Fruit fly (Drosophila melanogaster) whole organism, prepupa: ENCODE data around the gene CG9297.

Experiments
- Blimp-1 ChIP-seq: fragments of 200-800 bp; sonication (Bioruptor generic); optimal IDR thresholded peaks from 3 replicates; lab custom pipeline; 2017; ENCODE audit warnings: missing biosample characterization, missing genetic modification characterization, mild to moderate bottlenecking, moderate library complexity, missing genetic modification reagents
- CG10631 ChIP-seq: fragments of 200-800 bp; sonication (Bioruptor generic); optimal IDR thresholded peaks from 2 replicates; lab custom pipeline; 2016; ENCODE audit warnings: missing biosample characterization, missing genetic modification characterization
- CG11294 ChIP-seq: fragments of 200-800 bp; sonication (Bioruptor generic); IDR thresholded peaks from 2 replicates; pipeline ENCODE4 v1.3.6; 2022; ENCODE audit warnings: missing biosample characterization, missing genetic modification characterization
- CG11902 ChIP-seq: fragments of 200-800 bp; sonication (Bioruptor generic); optimal IDR thresholded peaks from 3 replicates; lab custom pipeline; 2016; ENCODE audit warnings: missing biosample characterization, missing genetic modification characterization
- CG15336 ChIP-seq: fragments of 200-800 bp; sonication (Bioruptor generic); IDR thresholded peaks from 2 replicates; pipeline ENCODE4 v1.3.6; 2022; ENCODE audit warnings: missing biosample characterization, missing genetic modification characterization
- CG1621 ChIP-seq: fragments of 200-800 bp; sonication (Bioruptor generic); optimal IDR thresholded peaks from 3 replicates; lab custom pipeline; 2018; ENCODE audit warnings: missing biosample characterization, mild to moderate bottlenecking, missing genetic modification characterization
- CG16779 ChIP-seq: fragments of 200-800 bp; sonication (Bioruptor generic); optimal IDR thresholded peaks from 3 replicates; lab custom pipeline; 2017; ENCODE audit warnings: missing biosample characterization, mild to moderate bottlenecking, missing genetic modification characterization
- CG3032 ChIP-seq: fragments of 200-800 bp; optimal IDR thresholded peaks from 2 replicates; lab custom pipeline; 2019; ENCODE audit warnings: missing biosample characterization, mild to moderate bottlenecking, missing genetic modification characterization, moderate library complexity
- CG31627 ChIP-seq: fragments of 200-800 bp; sonication (Bioruptor generic); optimal IDR thresholded peaks from 3 replicates; lab custom pipeline; 2016; ENCODE audit warnings: missing biosample characterization, missing genetic modification characterization
- CG32006 ChIP-seq: fragments of 200-800 bp; sonication (Bioruptor generic); optimal IDR thresholded peaks from 3 replicates; lab custom pipeline; 2017; ENCODE audit warnings: missing biosample characterization, mild to moderate bottlenecking, missing genetic modification characterization
- CG34406 ChIP-seq: fragments of 200-800 bp; sonication (Bioruptor generic); optimal IDR thresholded peaks from 3 replicates; lab custom pipeline; 2016; ENCODE audit warnings: missing biosample characterization, missing genetic modification characterization
- CG3919 ChIP-seq: fragments of 200-800 bp; sonication (Bioruptor generic); optimal IDR thresholded peaks from 3 replicates; lab custom pipeline; 2016; ENCODE audit warnings: missing biosample characterization, missing genetic modification characterization
- CG4318 ChIP-seq: fragments of 200-800 bp; sonication (Bioruptor generic); optimal IDR thresholded peaks from 3 replicates; lab custom pipeline; 2017; ENCODE audit warnings: missing biosample characterization, mild to moderate bottlenecking, missing genetic modification characterization
- CG6163 ChIP-seq: fragments of 200-800 bp; sonication (Bioruptor generic); IDR thresholded peaks from 3 replicates; pipeline ENCODE4 v1.3.6; 2022; ENCODE audit warnings: missing biosample characterization, missing genetic modification characterization
- CG6276 ChIP-seq: fragments of 200-800 bp; sonication (Bioruptor generic); optimal IDR thresholded peaks from 2 replicates; lab custom pipeline; 2017; ENCODE audit warnings: missing biosample characterization, mild to moderate bottlenecking, missing genetic modification characterization
- CG6792 ChIP-seq: fragments of 200-800 bp; sonication (Bioruptor generic); optimal IDR thresholded peaks from 3 replicates; lab custom pipeline; 2016; ENCODE audit warnings: missing biosample characterization, missing genetic modification characterization
- CG6808 ChIP-seq: fragments of 200-800 bp; sonication (Bioruptor generic); optimal IDR thresholded peaks from 3 replicates; lab custom pipeline; 2017; ENCODE audit warnings: missing biosample characterization, missing genetic modification characterization, mild to moderate bottlenecking, moderate library complexity, missing genetic modification reagents
- CG6854 ChIP-seq: fragments of 200-800 bp; sonication (Bioruptor generic); optimal IDR thresholded peaks from 2 replicates; lab custom pipeline; 2017; ENCODE audit warnings: missing biosample characterization, mild to moderate bottlenecking, missing genetic modification characterization
- CG7368 ChIP-seq: fragments of 200-800 bp; sonication (Bioruptor generic); optimal IDR thresholded peaks from 3 replicates; lab custom pipeline; 2016; ENCODE audit warnings: missing biosample characterization, missing genetic modification characterization
- CG8119 ChIP-seq: fragments of 200-800 bp; sonication (Bioruptor generic); IDR thresholded peaks from 3 replicates; pipeline ENCODE4 v1.3.6; 2022; ENCODE audit warnings: missing biosample characterization, missing genetic modification characterization
- CG8319 ChIP-seq: fragments of 200-800 bp; sonication (Bioruptor generic); optimal IDR thresholded peaks from 3 replicates; lab custom pipeline; 2016; ENCODE audit warnings: missing biosample characterization, missing genetic modification characterization
- CG8632 ChIP-seq: fragments of 200-800 bp; sonication (Bioruptor generic); optimal IDR thresholded peaks from 3 replicates; lab custom pipeline; 2016; ENCODE audit warnings: missing biosample characterization, missing genetic modification characterization
- CG9139 ChIP-seq: fragments of 200-800 bp; sonication (Bioruptor generic); optimal IDR thresholded peaks from 3 replicates; lab custom pipeline; 2017; ENCODE audit warnings: missing biosample characterization, mild to moderate bottlenecking, missing genetic modification characterization
- Eip75B ChIP-seq: fragments of 200-800 bp; sonication (Bioruptor generic); optimal IDR thresholded peaks from 3 replicates; lab custom pipeline; 2016; ENCODE audit warnings: missing biosample characterization, missing genetic modification characterization
- Eip78C ChIP-seq: fragments of 200-800 bp; sonication (Bioruptor generic); peaks from one replicate; lab custom pipeline; 2016; ENCODE audit warnings: missing biosample characterization, missing genetic modification characterization
- Eip93F ChIP-seq: fragments of 200-800 bp; sonication (Bioruptor generic); optimal IDR thresholded peaks from 2 replicates; lab custom pipeline; 2016; ENCODE audit warnings: missing biosample characterization, mild to moderate bottlenecking, missing genetic modification characterization
- Ets21C ChIP-seq: fragments of 200-800 bp; sonication (Bioruptor generic); optimal IDR thresholded peaks from 3 replicates; lab custom pipeline; 2016; ENCODE audit warnings: missing biosample characterization, missing genetic modification characterization
- Ets96B ChIP-seq: fragments of 200-800 bp; optimal IDR thresholded peaks from 2 replicates; lab custom pipeline; 2019; ENCODE audit warnings: missing biosample characterization, mild to moderate bottlenecking, missing genetic modification characterization, moderate library complexity
- Gug ChIP-seq: fragments of 200-800 bp; sonication (Bioruptor generic); IDR thresholded peaks from 2 replicates; pipeline ENCODE4 v1.3.6; 2022; ENCODE audit warnings: missing biosample characterization, missing genetic modification characterization
- Hr38 ChIP-seq: sonication (Bioruptor generic); optimal IDR thresholded peaks from 2 replicates; lab custom pipeline; 2016; ENCODE audit warnings: missing biosample characterization, missing genetic modification characterization
- Hr39 ChIP-seq: fragments of 200-800 bp; sonication (Bioruptor generic); optimal IDR thresholded peaks from 2 replicates; lab custom pipeline; 2016; ENCODE audit warnings: missing biosample characterization, missing genetic modification characterization
- Hr4 ChIP-seq: fragments of 200-800 bp; sonication (Bioruptor generic); optimal IDR thresholded peaks from 3 replicates; lab custom pipeline; 2016; ENCODE audit warnings: missing biosample characterization, missing genetic modification characterization
- Lpt ChIP-seq: fragments of 200-800 bp; sonication (Bioruptor generic); optimal IDR thresholded peaks from 3 replicates; lab custom pipeline; 2016; ENCODE audit warnings: missing biosample characterization, missing genetic modification characterization
- Met ChIP-seq: fragments of 200-800 bp; sonication (Bioruptor generic); optimal IDR thresholded peaks from 3 replicates; lab custom pipeline; 2016; ENCODE audit warnings: missing biosample characterization, missing genetic modification characterization
- OdsH ChIP-seq: fragments of 200-800 bp; sonication (Bioruptor generic); optimal IDR thresholded peaks from 3 replicates; lab custom pipeline; 2016; ENCODE audit warnings: missing biosample characterization, missing genetic modification characterization
- Smox ChIP-seq: fragments of 200-800 bp; sonication (Bioruptor generic); optimal IDR thresholded peaks from 3 replicates; lab custom pipeline; 2016; ENCODE audit warnings: missing biosample characterization, missing genetic modification characterization
- Sox102F ChIP-seq: fragments of 200-800 bp; sonication (Bioruptor generic); optimal IDR thresholded peaks from 2 replicates; lab custom pipeline; 2016; ENCODE audit warnings: missing biosample characterization, mild to moderate bottlenecking, missing genetic modification characterization
- Sox14 ChIP-seq: fragments of 200-800 bp; sonication (Bioruptor generic); optimal IDR thresholded peaks from 3 replicates; lab custom pipeline; 2016; ENCODE audit warnings: missing biosample characterization, missing genetic modification characterization
- Sox15 ChIP-seq: fragments of 200-800 bp; sonication (Bioruptor generic); optimal IDR thresholded peaks from 3 replicates; lab custom pipeline; 2016; ENCODE audit warnings: missing biosample characterization, missing genetic modification characterization
- achi ChIP-seq: fragments of 200-800 bp; sonication (Bioruptor generic); optimal IDR thresholded peaks from 3 replicates; lab custom pipeline; 2016; ENCODE audit warnings: missing biosample characterization, missing genetic modification characterization
- acj6 ChIP-seq: fragments of 200-800 bp; sonication (Bioruptor generic); optimal IDR thresholded peaks from 3 replicates; lab custom pipeline; 2016; ENCODE audit warnings: missing biosample characterization, missing genetic modification characterization
- cyc ChIP-seq: fragments of 200-800 bp; sonication (Bioruptor generic); optimal IDR thresholded peaks from 3 replicates; lab custom pipeline; 2016; ENCODE audit warnings: missing biosample characterization, missing genetic modification characterization
- dac ChIP-seq: fragments of 200-800 bp; sonication (Bioruptor generic); optimal IDR thresholded peaks from 2 replicates; lab custom pipeline; 2017; ENCODE audit warnings: missing biosample characterization, mild to moderate bottlenecking, missing genetic modification characterization
- dsx ChIP-seq: fragments of 200-800 bp; optimal IDR thresholded peaks from 3 replicates; lab custom pipeline; 2019; ENCODE audit warnings: missing biosample characterization, mild to moderate bottlenecking, missing genetic modification characterization, moderate library complexity; ENCODE audit not compliant: poor library complexity, severe bottlenecking
- eg ChIP-seq: fragments of 200-800 bp; sonication (Bioruptor generic); IDR thresholded peaks from 3 replicates; pipeline ENCODE4 v1.3.6; 2022; ENCODE audit warnings: missing biosample characterization, missing genetic modification characterization
- fd59A ChIP-seq: fragments of 200-800 bp; sonication (Bioruptor generic); optimal IDR thresholded peaks from 2 replicates; lab custom pipeline; 2017; ENCODE audit warnings: missing biosample characterization, mild to moderate bottlenecking, missing genetic modification characterization, missing genetic modification reagents
- fd85E ChIP-seq: fragments of 200-800 bp; sonication (Bioruptor generic); optimal IDR thresholded peaks from 3 replicates; lab custom pipeline; 2016; ENCODE audit warnings: missing biosample characterization, missing genetic modification characterization
- fkh ChIP-seq: fragments of 200-800 bp; sonication (Bioruptor generic); optimal IDR thresholded peaks from 3 replicates; lab custom pipeline; 2017; ENCODE audit warnings: missing biosample characterization, mild to moderate bottlenecking, missing genetic modification characterization, moderate library complexity
- net ChIP-seq: fragments of 200-800 bp; sonication (Bioruptor generic); optimal IDR thresholded peaks from 3 replicates; lab custom pipeline; 2016; ENCODE audit warnings: missing biosample characterization, missing genetic modification characterization
- pdm3 ChIP-seq: fragments of 200-800 bp; sonication (Bioruptor generic); optimal IDR thresholded peaks from 3 replicates; lab custom pipeline; 2016; ENCODE audit warnings: missing biosample characterization, missing genetic modification characterization
- salr ChIP-seq, 2 experiments: fragments of 200-800 bp; sonication (Bioruptor generic); optimal IDR thresholded peaks; 3 replicates each; lab custom pipeline; 2016 to 2018; ENCODE audit warnings: missing biosample characterization in 2 of 2, missing genetic modification characterization in 2 of 2, mild to moderate bottlenecking in 1 of 2
- ss ChIP-seq, 2 experiments: fragments of 200-800 bp; sonication (Bioruptor generic); optimal IDR thresholded peaks; 2 replicates in 1 of 2; 3 replicates in 1 of 2; lab custom pipeline; 2017 to 2018; ENCODE audit warnings: mild to moderate bottlenecking in 2 of 2, missing biosample characterization in 2 of 2, missing genetic modification characterization in 2 of 2, moderate library complexity in 1 of 2
- vri ChIP-seq: fragments of 200-800 bp; sonication (Bioruptor generic); optimal IDR thresholded peaks from 3 replicates; lab custom pipeline; 2016; ENCODE audit warnings: missing biosample characterization, mild to moderate bottlenecking, missing genetic modification characterization

Gene CG9297

dm6 chr3R:13796071-13796470 is 24.8 kb downstream of the CG9297 start:
- TF ChIP-seq CG3032 (tag; lab: Kevin White, UChicago) = no peak
- TF ChIP-seq Sox14 (GFP tag; lab: Kevin White, UChicago) = peak; percentile 71
- no peak for TF ChIP-seq CG1621 (tag; lab: Kevin White, UChicago)
- TF ChIP-seq acj6 (GFP tag; lab: Kevin White, UChicago) = peak; percentile 79
- TF ChIP-seq dac (GFP tag; lab: Kevin White, UChicago) = peak; percentile 59
- peak; percentile 61 for TF ChIP-seq CG31627 (GFP tag; lab: Kevin White, UChicago)
- TF ChIP-seq CG11902 (GFP tag; lab: Kevin White, UChicago) = peak; percentile 35
- peak; percentile 65 for TF ChIP-seq Blimp-1 (GFP tag; lab: Kevin White, UChicago)
- TF ChIP-seq CG11294 (GFP tag; lab: Robert Waterston, UW) = no peak
- no peak for TF ChIP-seq fkh (GFP tag; lab: Kevin White, UChicago)
- TF ChIP-seq CG8119 (GFP tag; lab: Robert Waterston, UW) = peak; percentile 75
- TF ChIP-seq CG9139 (GFP tag; lab: Kevin White, UChicago) = no peak
- peak; percentile 11 for TF ChIP-seq vri
- peak; percentile 81 for TF ChIP-seq achi (GFP tag; lab: Kevin White, UChicago)
- peak; percentile 80 for TF ChIP-seq CG3919 (GFP tag; lab: Kevin White, UChicago)
- TF ChIP-seq OdsH = peak; percentile 81
- peak; percentile 74 for TF ChIP-seq CG6276 (GFP tag; lab: Kevin White, UChicago)
- TF ChIP-seq CG10631 (GFP tag; lab: Kevin White, UChicago) = peak; percentile 60
- peak; percentile 47 for TF ChIP-seq CG8319 (GFP tag; lab: Kevin White, UChicago)
- peak; percentile 48 for TF ChIP-seq Gug
- peak; percentile 81 for TF ChIP-seq CG6792 (GFP tag; lab: Kevin White, UChicago)
- no peak for TF ChIP-seq fd59A (GFP tag; lab: Kevin White, UChicago)
- TF ChIP-seq CG7368 (GFP tag; lab: Kevin White, UChicago) = peak; percentile 42
- peak in 1 of 2 experiments; percentile 84 for TF ChIP-seq salr (GFP tag; optimal IDR thresholded peaks at IDR 0.05; lab: Kevin White, UChicago)
- peak; percentile 80 for TF ChIP-seq CG4318
- TF ChIP-seq Hr38 (GFP tag; lab: Kevin White, UChicago) = no peak
- TF ChIP-seq Eip93F (GFP tag; lab: Kevin White, UChicago) = peak; percentile 59
- no peak for TF ChIP-seq dsx
- peak; percentile 67 for TF ChIP-seq eg (GFP tag; lab: Robert Waterston, UW)
- TF ChIP-seq CG6854 (GFP tag; lab: Kevin White, UChicago) = peak; percentile 54
- peak; percentile 45 for TF ChIP-seq net (GFP tag; lab: Kevin White, UChicago)
- TF ChIP-seq ss (GFP tag; optimal IDR thresholded peaks at IDR 0.05; lab: Kevin White, UChicago) = no peak
- peak; percentile 60 for TF ChIP-seq Hr39
- TF ChIP-seq Smox (GFP tag; lab: Kevin White, UChicago) = peak; percentile 83
- TF ChIP-seq CG8632 (GFP tag; lab: Kevin White, UChicago) = peak; percentile 69
- TF ChIP-seq Ets96B (tag; lab: Kevin White, UChicago) = no peak
- TF ChIP-seq fd85E = peak; percentile 30
- TF ChIP-seq Eip75B (GFP tag; lab: Kevin White, UChicago) = peak; percentile 67
- peak; percentile 57 for TF ChIP-seq Ets21C (GFP tag; lab: Kevin White, UChicago)
- TF ChIP-seq CG16779 (tag; lab: Kevin White, UChicago) = peak; percentile 20
- TF ChIP-seq CG15336 (GFP tag; lab: Robert Waterston, UW) = peak; percentile 78
- peak; percentile 37 for TF ChIP-seq Sox15 (GFP tag; lab: Kevin White, UChicago)
- peak; percentile 88 for TF ChIP-seq Met (GFP tag; lab: Kevin White, UChicago)
- peak; percentile 80 for TF ChIP-seq cyc (GFP tag; lab: Kevin White, UChicago)
- TF ChIP-seq pdm3 = peak; percentile 65
- peak; percentile 57 for TF ChIP-seq Lpt (GFP tag; lab: Kevin White, UChicago)
- no peak for TF ChIP-seq CG6808 (GFP tag; lab: Kevin White, UChicago)
- peak; percentile 92 for TF ChIP-seq Eip78C (GFP tag; lab: Kevin White, UChicago)
- TF ChIP-seq CG32006 = peak; percentile 90
- TF ChIP-seq CG6163 (GFP tag; lab: Robert Waterston, UW) = peak; percentile 59
- peak; percentile 72 for TF ChIP-seq Hr4
- peak; percentile 79 for TF ChIP-seq Sox102F
- peak; percentile 75 for TF ChIP-seq CG34406 (GFP tag; lab: Kevin White, UChicago)
